Worm (Caenorhabditis elegans) whole organism, early embryonic: ENCODE data around the gene F42A9.6.

Experiments
- aly-1 ChIP-seq: sonication (generic microtip); optimal IDR thresholded peaks from 2 replicates; lab custom pipeline; 2016; ENCODE audit warnings: missing genetic modification characterization, missing compliant biosample characterization
- ama-1 ChIP-seq: fragments of 150-350 bp; optimal IDR thresholded peaks from 2 replicates; lab custom pipeline; 2014
- ceh-13 ChIP-seq: fragments of 200-800 bp; sonication (Bioruptor generic); optimal IDR thresholded peaks from 2 replicates; lab custom pipeline; 2018; ENCODE audit warnings: mild to moderate bottlenecking, missing genetic modification characterization, missing compliant biosample characterization
- ceh-36 ChIP-seq: sonication (generic microtip); optimal IDR thresholded peaks from 2 replicates; lab custom pipeline; 2016; ENCODE audit warnings: missing genetic modification characterization, inconsistent platforms, missing compliant biosample characterization
- ets-7 ChIP-seq: sonication (generic microtip); optimal IDR thresholded peaks from 2 replicates; lab custom pipeline; 2016; ENCODE audit warnings: missing genotype, missing genetic modification characterization, missing compliant biosample characterization
- flt-1 ChIP-seq: fragments of 200-800 bp; sonication (Bioruptor generic); IDR thresholded peaks from 2 replicates; pipeline ENCODE4 v1.3.6; 2022; ENCODE audit warnings: missing genetic modification characterization, missing compliant biosample characterization
- hmbx-1 ChIP-seq: sonication (generic microtip); optimal IDR thresholded peaks from 2 replicates; lab custom pipeline; 2016; ENCODE audit warnings: mild to moderate bottlenecking, missing genetic modification characterization, missing compliant biosample characterization
- hmg-4 ChIP-seq: fragments of 200-800 bp; sonication (Bioruptor generic); optimal IDR thresholded peaks from 2 replicates; lab custom pipeline; 2018; ENCODE audit warnings: mild to moderate bottlenecking, missing genetic modification characterization, missing compliant biosample characterization
- hnd-1 ChIP-seq: sonication (generic microtip); optimal IDR thresholded peaks from 2 replicates; lab custom pipeline; 2016; ENCODE audit warnings: missing genetic modification characterization, missing compliant biosample characterization
- tra-4 ChIP-seq: sonication (generic microtip); optimal IDR thresholded peaks from 2 replicates; lab custom pipeline; 2017; ENCODE audit warnings: missing genetic modification characterization, missing compliant biosample characterization

DNA sequence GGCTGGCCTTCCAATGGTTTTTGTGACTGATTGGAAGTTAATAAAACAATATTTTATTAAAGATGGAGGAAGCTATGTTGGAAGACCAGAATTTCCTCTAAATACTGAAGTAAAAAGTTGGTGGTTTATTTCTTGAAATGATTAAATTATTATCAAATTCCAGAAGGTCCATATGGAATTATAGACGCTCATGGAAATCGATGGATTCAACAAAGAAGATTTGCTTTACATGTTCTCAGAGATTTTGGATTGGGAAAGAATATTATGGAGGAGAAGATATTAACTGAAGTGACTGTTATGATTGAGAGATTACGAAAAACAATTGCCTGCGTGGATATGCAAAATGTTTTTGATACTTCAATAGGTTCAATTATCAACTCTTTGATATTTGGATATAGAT is 6.3 kb downstream of the F42A9.6 start:
- TF ChIP-seq hmg-4 (GFP tag; lab: Kevin White, UChicago): no peak
- TF ChIP-seq flt-1 (GFP tag; lab: Robert Waterston, UW): no peak
- no peak for TF ChIP-seq ama-1 (lab: Kevin White, UChicago)
- no peak for TF ChIP-seq tra-4
- TF ChIP-seq ceh-13 (GFP tag; lab: Kevin White, UChicago): no peak
- TF ChIP-seq ets-7 (tag; lab: Kevin White, UChicago): no peak
- TF ChIP-seq aly-1: no peak
- no peak for TF ChIP-seq hnd-1 (tag; lab: Kevin White, UChicago)
- no peak for TF ChIP-seq ceh-36 (tag; lab: Kevin White, UChicago)
- no peak for TF ChIP-seq hmbx-1
